Worm (Caenorhabditis elegans): ENCODE measurements around the gene pcyt-2.2.

- TF ChIP-seq unc-62 (GFP tag; optimal IDR thresholded peaks at IDR 0.05) (no peak), dpl-1 (GFP tag; optimal IDR thresholded peaks at IDR 0.05) (no peak), nhr-237 (tag; optimal IDR thresholded peaks at IDR 0.05) (no peak), nhr-19 (GFP tag; conservative IDR thresholded peaks at IDR 0.05) (0 out of 2 replicates have a peak, but pooled peaks have one; percentile 10), egl-27 (tag; optimal IDR thresholded peaks at IDR 0.05) (no peak), nhr-47 (tag; optimal IDR thresholded peaks at IDR 0.05) (no peak), lsy-2 (tag; optimal IDR thresholded peaks at IDR 0.05) (no peak), unc-30 (tag; optimal IDR thresholded peaks at IDR 0.05) (no peak), mab-9 (GFP tag; IDR thresholded peaks at IDR 0.05) (no peak), nhr-12 (tag; optimal IDR thresholded peaks at IDR 0.05) (no peak), snpc-4 (tag; optimal IDR thresholded peaks at IDR 0.05) (no peak)
Observed at ce11 chrX:7906430-7907014, 22.4 kb downstream of the pcyt-2.2 start, which contains the start of gene C39D10.1.
